Worm (Caenorhabditis elegans): ENCODE data around the gene rhgf-2.

Gene rhgf-2

ce11 chrII:4100485-4100884, at the start of gene rhgf-2:
Gene rhgf-2 (plus strand): TSS chrII:4100785.
- TF ChIP-seq nhr-67 (tag; optimal IDR thresholded peaks at IDR 0.05) (no peak), nhr-12 (tag; optimal IDR thresholded peaks at IDR 0.05) (no peak), hmg-11 (tag; optimal IDR thresholded peaks at IDR 0.05) (no peak), nfya-1 (tag; optimal IDR thresholded peaks at IDR 0.05; ENCODE audit: insufficient read depth) (no peak), pha-4 (tag; optimal IDR thresholded peaks at IDR 0.05) (no peak), ztf-4 (tag; optimal IDR thresholded peaks at IDR 0.05) (no peak), ceh-16 (tag; optimal IDR thresholded peaks at IDR 0.05) (no peak), aly-2 (tag; optimal IDR thresholded peaks at IDR 0.05) (no peak), pqm-1 (tag; optimal IDR thresholded peaks at IDR 0.05) (no peak), jun-1 (tag; optimal IDR thresholded peaks at IDR 0.05) (no peak), eor-1 (tag; optimal IDR thresholded peaks at IDR 0.05) (no peak), elt-1 (tag; optimal IDR thresholded peaks at IDR 0.05) (no peak), nhr-77 (tag; optimal IDR thresholded peaks at IDR 0.05) (no peak), unc-39 (tag; optimal IDR thresholded peaks at IDR 0.05) (no peak), mml-1 (tag; optimal IDR thresholded peaks at IDR 0.05) (no peak), ZK546.5 (tag; optimal IDR thresholded peaks at IDR 0.05) (no peak), nhr-25 (tag; optimal IDR thresholded peaks at IDR 0.05) (no peak), nhr-28 (tag; optimal IDR thresholded peaks at IDR 0.05) (no peak), fkh-10 (GFP tag; optimal IDR thresholded peaks at IDR 0.05) (no peak)

ce11 chrII:4062477-4062876, 38.1 kb upstream of the rhgf-2 start, which contains the start of gene gadr-4:
Gene gadr-4 (minus strand): TSS chrII:4062577.
- TF ChIP-seq lsy-12 (tag; optimal IDR thresholded peaks at IDR 0.05), result no peak
- TF ChIP-seq lin-15B (tag; optimal IDR thresholded peaks at IDR 0.05), result no peak
- no peak for TF ChIP-seq nhr-23 (tag; optimal IDR thresholded peaks at IDR 0.05)
- no peak for TF ChIP-seq R02D3.7 (tag; optimal IDR thresholded peaks at IDR 0.05)
- no peak for TF ChIP-seq tbx-2 (tag; optimal IDR thresholded peaks at IDR 0.05)
- no peak for TF ChIP-seq ZK546.5 (tag; optimal IDR thresholded peaks at IDR 0.05)
- TF ChIP-seq nhr-12 (tag; optimal IDR thresholded peaks at IDR 0.05), result no peak

DNA sequence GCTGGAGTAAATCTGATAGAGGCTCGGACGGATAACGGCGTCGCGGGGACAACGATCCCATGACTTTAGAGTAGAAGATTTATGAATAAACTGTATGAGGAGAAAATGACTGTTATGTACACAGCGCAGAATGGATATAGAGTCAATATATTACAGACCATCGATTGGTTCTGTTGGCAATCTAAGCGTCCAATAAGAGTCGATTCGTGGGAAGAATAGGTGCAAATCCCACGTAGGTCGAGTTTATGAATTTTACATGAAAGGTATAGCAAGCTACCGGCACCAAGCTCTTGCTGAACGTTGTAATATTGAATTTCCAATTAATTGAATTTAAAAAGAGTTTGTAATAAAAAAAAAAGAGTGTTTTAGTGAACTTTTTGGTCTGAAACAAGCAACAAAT, 36.6 kb upstream of the rhgf-2 start, which contains the start of gene fbxb-118:
fbxb-118 (minus strand) TSS at position 101 of the 400 bp plus-strand sequence.
- no peak for TF ChIP-seq fkh-10 (GFP tag; optimal IDR thresholded peaks at IDR 0.05)
- no peak for TF ChIP-seq nfya-1 (tag; optimal IDR thresholded peaks at IDR 0.05; ENCODE audit: insufficient read depth)
- no peak for TF ChIP-seq skn-1 (tag; optimal IDR thresholded peaks at IDR 0.05)
- TF ChIP-seq nhr-23 (tag; optimal IDR thresholded peaks at IDR 0.05), result no peak
- TF ChIP-seq egl-27 (tag; optimal IDR thresholded peaks at IDR 0.05), result no peak

DNA sequence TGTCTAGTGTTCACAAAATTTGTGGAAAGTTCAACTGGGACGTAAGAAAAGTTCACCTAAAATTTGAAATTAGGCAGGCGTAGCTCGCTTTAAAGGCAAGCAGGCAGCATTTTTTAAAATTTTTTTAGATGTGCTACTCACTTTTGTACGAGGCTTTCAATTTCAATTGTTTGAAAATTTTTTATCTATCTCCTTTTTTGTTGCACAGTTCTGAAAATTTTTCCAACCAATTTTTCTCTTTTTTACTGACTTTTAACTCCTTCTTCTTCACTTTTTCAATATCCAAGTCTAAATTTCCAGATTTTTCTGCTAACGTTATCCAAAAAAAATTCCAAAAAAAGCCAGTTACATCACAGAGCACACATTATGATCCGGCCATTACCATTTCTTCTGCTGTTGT, 33.3 kb upstream of the rhgf-2 start, which contains the start of gene W06A11.1:
W06A11.1 (plus strand) TSS at position 301 of the 400 bp plus-strand sequence.
- TF ChIP-seq elt-3 (tag; optimal IDR thresholded peaks at IDR 0.05) (no peak), eor-1 (tag; optimal IDR thresholded peaks at IDR 0.05) (no peak), egl-27 (tag; optimal IDR thresholded peaks at IDR 0.05) (no peak), ceh-28 (tag; optimal IDR thresholded peaks at IDR 0.05) (no peak), ama-1 (optimal IDR thresholded peaks at IDR 0.05) (no peak), lin-39 (tag; optimal IDR thresholded peaks at IDR 0.05) (no peak)

DNA sequence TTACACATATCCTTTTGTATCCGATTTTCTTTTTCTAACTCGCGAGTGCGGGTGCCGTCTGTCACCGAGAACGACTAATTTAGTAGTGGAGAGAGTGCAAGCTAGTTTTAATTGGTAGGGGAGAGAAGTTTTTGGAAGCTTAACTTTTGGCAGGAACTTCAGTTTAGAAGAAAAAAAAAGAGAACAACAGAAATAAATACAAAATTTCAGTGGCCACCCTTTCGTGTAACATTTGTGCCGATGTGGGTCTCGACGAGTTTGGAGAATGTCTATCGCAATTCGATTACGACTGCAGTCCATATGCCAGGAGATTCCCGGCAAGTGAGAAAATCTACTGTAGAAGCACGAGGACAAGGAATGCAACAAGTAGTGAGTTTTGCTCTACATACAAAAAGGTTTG, 32.4 kb upstream of the rhgf-2 start:
- no peak for TF ChIP-seq unc-39 (tag; optimal IDR thresholded peaks at IDR 0.05)

DNA sequence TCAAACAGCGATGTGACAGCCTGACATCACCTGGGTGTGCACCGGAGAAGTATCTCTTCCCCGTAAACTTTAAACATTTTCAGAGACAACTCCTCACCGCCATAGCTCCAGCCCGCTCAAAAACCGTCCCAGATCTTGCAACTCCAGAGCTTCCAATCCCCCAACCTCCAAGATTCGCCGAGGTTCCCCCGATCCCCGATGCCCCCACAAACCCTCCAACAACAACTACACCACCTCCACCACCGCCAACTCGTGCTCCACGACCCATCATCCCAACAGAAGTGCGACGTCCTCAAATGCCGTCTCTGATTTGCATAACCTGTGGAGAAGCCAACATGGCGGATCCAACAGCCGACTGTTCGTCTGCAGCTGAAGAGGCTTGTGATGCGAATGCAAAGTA, 29.5 kb upstream of the rhgf-2 start:
- TF ChIP-seq nhr-11 (tag; optimal IDR thresholded peaks at IDR 0.05), result no peak
- no peak for TF ChIP-seq ceh-16 (tag; optimal IDR thresholded peaks at IDR 0.05)
- TF ChIP-seq eor-1 (tag; optimal IDR thresholded peaks at IDR 0.05), result no peak
- no peak for TF ChIP-seq mdl-1 (tag; optimal IDR thresholded peaks at IDR 0.05)
- TF ChIP-seq ztf-11 (tag; optimal IDR thresholded peaks at IDR 0.05), result no peak
- TF ChIP-seq elt-3 (tag; optimal IDR thresholded peaks at IDR 0.05), result no peak
- no peak for TF ChIP-seq lsy-12 (tag; optimal IDR thresholded peaks at IDR 0.05)
- TF ChIP-seq tbx-2 (tag; optimal IDR thresholded peaks at IDR 0.05), result no peak
- TF ChIP-seq nhr-67 (tag; optimal IDR thresholded peaks at IDR 0.05), result no peak
- no peak for TF ChIP-seq sea-2 (GFP tag; optimal IDR thresholded peaks at IDR 0.05)
- TF ChIP-seq nhr-77 (tag; optimal IDR thresholded peaks at IDR 0.05), result no peak
- TF ChIP-seq hmg-11 (tag; optimal IDR thresholded peaks at IDR 0.05), result no peak
- TF ChIP-seq jun-1 (tag; optimal IDR thresholded peaks at IDR 0.05), result no peak
- no peak for TF ChIP-seq unc-62 (GFP tag; optimal IDR thresholded peaks at IDR 0.05)
- TF ChIP-seq ceh-28 (tag; optimal IDR thresholded peaks at IDR 0.05), result no peak
- TF ChIP-seq daf-12 (tag; optimal IDR thresholded peaks at IDR 0.05), result no peak
